Fruit fly (Drosophila melanogaster): Measurements from ENCODE around the gene Stt3A.

Gene Stt3A

dm6 chrX:21042638-21043513, 10.9 kb downstream of the Stt3A start (continued):
- no peak for TF ChIP-seq z (GFP tag; IDR thresholded peaks at IDR 0.05)
- no peak for TF ChIP-seq CG9876 (GFP tag; optimal IDR thresholded peaks at IDR 0.05)
- TF ChIP-seq dmrt99B (tag; optimal IDR thresholded peaks at IDR 0.05), result peak; percentile 95
- peak; percentile 91 for TF ChIP-seq CG17829 (tag; optimal IDR thresholded peaks at IDR 0.05)
- TF ChIP-seq CG7963 (GFP tag; IDR thresholded peaks at IDR 0.05; ENCODE audit: partially characterized antibody), result no peak
- no peak for TF ChIP-seq disco-r (GFP tag; optimal IDR thresholded peaks at IDR 0.05)
- TF ChIP-seq chm (GFP tag; IDR thresholded peaks at IDR 0.05), result peak; percentile 68; the same call in 1 of the 2 replicates
- no peak for TF ChIP-seq CG1832 (GFP tag; optimal IDR thresholded peaks at IDR 0.05)
- TF ChIP-seq ara (GFP tag; IDR thresholded peaks at IDR 0.05), result peak; percentile 89
- no peak for TF ChIP-seq hkb (optimal IDR thresholded peaks at IDR 0.05)
- TF ChIP-seq hkb (GFP tag; IDR thresholded peaks at IDR 0.05), result peak; percentile 94
- peak; percentile 18 for TF ChIP-seq MESR4 (GFP tag; optimal IDR thresholded peaks at IDR 0.05)
- peak; percentile 94 for TF ChIP-seq HLH3B (GFP tag; IDR thresholded peaks at IDR 0.05)
- TF ChIP-seq Myb (GFP tag; optimal IDR thresholded peaks at IDR 0.05), result no peak
- TF ChIP-seq dpn (GFP tag; optimal IDR thresholded peaks at IDR 0.05), result peak in 1 of 2 experiments; percentile 81
- TF ChIP-seq CG14965 (GFP tag; optimal IDR thresholded peaks at IDR 0.05; ENCODE audit: borderline replicate concordance), result no peak
- no peak for TF ChIP-seq Side (GFP tag; optimal IDR thresholded peaks at IDR 0.05)
- peak; percentile 87 for TF ChIP-seq ATbp (GFP tag; optimal IDR thresholded peaks at IDR 0.05)
- peak; percentile 90 for TF ChIP-seq CG31441 (GFP tag; IDR thresholded peaks at IDR 0.05)
- TF ChIP-seq Antp (GFP tag; optimal IDR thresholded peaks at IDR 0.05), result peak; percentile 1
- peak; percentile 91 for TF ChIP-seq Meics (GFP tag; optimal IDR thresholded peaks at IDR 0.05)
- peak; percentile 86 for TF ChIP-seq H2.0 (GFP tag; IDR thresholded peaks at IDR 0.05)
- peak; percentile 83 for TF ChIP-seq CG6683 (GFP tag; optimal IDR thresholded peaks at IDR 0.05)
- no peak for TF ChIP-seq en (GFP tag; optimal IDR thresholded peaks at IDR 0.05)
- TF ChIP-seq CG7357 (GFP tag; IDR thresholded peaks at IDR 0.05), result peak; percentile 68
- no peak for TF ChIP-seq p53 (GFP tag; optimal IDR thresholded peaks at IDR 0.05)
- TF ChIP-seq ap (GFP tag; IDR thresholded peaks at IDR 0.05), result peak; percentile 81
- TF ChIP-seq CG1233 (GFP tag; optimal IDR thresholded peaks at IDR 0.05), result peak; percentile 84
- TF ChIP-seq nerfin-1 (tag; optimal IDR thresholded peaks at IDR 0.05), result peak; percentile 86
- peak; percentile 60 for TF ChIP-seq Lim3 (GFP tag; IDR thresholded peaks at IDR 0.05)
- TF ChIP-seq CG14050 (GFP tag; IDR thresholded peaks at IDR 0.05), result peak; percentile 84
- peak; percentile 81 for TF ChIP-seq Xbp1 (GFP tag; optimal IDR thresholded peaks at IDR 0.05)
- TF ChIP-seq CG6689 (GFP tag; IDR thresholded peaks at IDR 0.05), result peak; percentile 91
- TF ChIP-seq crol (GFP tag; IDR thresholded peaks at IDR 0.05), result peak; percentile 91
- peak; percentile 65 for TF ChIP-seq CG4360 (GFP tag; IDR thresholded peaks at IDR 0.05)
- TF ChIP-seq CG11398 (GFP tag; optimal IDR thresholded peaks at IDR 0.05), result no peak
- TF ChIP-seq CG3726 (GFP tag; IDR thresholded peaks at IDR 0.05), result 0 out of 3 replicates have a peak, but pooled peaks have one; percentile 66
- peak; percentile 70 for TF ChIP-seq ssp (GFP tag; IDR thresholded peaks at IDR 0.05)
- TF ChIP-seq CG10565 (GFP tag; optimal IDR thresholded peaks at IDR 0.05), result no peak
- no peak for TF ChIP-seq br (optimal IDR thresholded peaks at IDR 0.05)
- no peak for TF ChIP-seq pb (GFP tag; optimal IDR thresholded peaks at IDR 0.05)
- TF ChIP-seq CG11695 (GFP tag; IDR thresholded peaks at IDR 0.05), result peak; percentile 91
- TF ChIP-seq Oli (tag; optimal IDR thresholded peaks at IDR 0.05), result peak; percentile 91
- TF ChIP-seq Doc3 (GFP tag; IDR thresholded peaks at IDR 0.05; ENCODE audit: partially characterized antibody), result no peak
- TF ChIP-seq CG4328 (GFP tag; optimal IDR thresholded peaks at IDR 0.05), result peak; percentile 80
- peak; percentile 69 for TF ChIP-seq Adf1 (GFP tag; IDR thresholded peaks at IDR 0.05)
- peak; percentile 44; the same call in 1 of the 2 replicates for TF ChIP-seq CG11085 (GFP tag; IDR thresholded peaks at IDR 0.05)
- peak; percentile 75 for TF ChIP-seq CrebB (tag; optimal IDR thresholded peaks at IDR 0.05)
- TF ChIP-seq Rx (GFP tag; IDR thresholded peaks at IDR 0.05), result peak; percentile 84
- TF ChIP-seq Gsc (GFP tag; IDR thresholded peaks at IDR 0.05), result no peak
